Comparison of ENCODE assay signal across 1 fruit fly cellular context in the genomic region with DNA sequence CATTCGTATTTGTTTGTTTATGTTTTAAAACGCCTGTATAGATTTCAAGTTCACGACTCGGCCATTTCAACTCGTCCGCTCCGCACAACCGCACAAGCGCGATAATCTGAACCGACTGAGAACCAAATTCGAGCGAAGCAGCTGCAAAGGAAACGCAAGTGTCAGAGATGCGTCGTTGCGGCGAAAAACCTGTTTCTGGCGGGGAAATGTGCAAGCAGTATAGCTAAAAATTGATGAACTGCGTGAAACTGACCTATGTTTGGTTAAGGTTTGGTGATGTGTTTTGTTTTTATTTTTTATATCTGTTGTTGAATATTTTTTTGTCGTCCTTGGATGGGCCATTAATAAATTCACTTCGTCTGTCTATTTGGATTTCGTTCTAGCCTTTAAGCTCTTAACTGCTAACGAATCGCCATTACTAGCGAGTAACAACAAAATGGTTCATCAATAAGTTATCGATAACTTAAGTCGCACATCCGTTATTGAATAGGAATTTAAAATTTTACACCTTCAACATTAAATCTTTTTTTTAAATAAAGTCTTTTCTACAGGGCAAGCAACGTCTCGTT.
A peak's percentile ranks its signal among the peaks of the same experiment; 100 is the strongest.
TF ChIP-seq lines count a peak whose summit lies in the region.

A gene (minus strand): TSS at position 120 of the 569 bp plus-strand sequence.

TF ChIP-seq in whole organism, embryonic, 481 proteins besides CTCF, POLR2A, EP300 and RAD21 (continued from another document and continues in another):
- TF ChIP-seq Bteb2 (GFP tag; optimal IDR thresholded peaks at IDR 0.05; lab: Kevin White, UChicago) (peak; percentile 63), cwo (GFP tag; optimal IDR thresholded peaks at IDR 0.05; lab: Kevin White, UChicago) (no peak), so (GFP tag; IDR thresholded peaks at IDR 0.05; lab: Robert Waterston, UW) (peak; percentile 67; the same call in 2 of the 3 replicates), CG17802 (tag; optimal IDR thresholded peaks at IDR 0.05; lab: Kevin White, UChicago) (peak; percentile 39), psq (GFP tag; optimal IDR thresholded peaks at IDR 0.05; lab: Kevin White, UChicago) (peak; percentile 65), Six4 (GFP tag; optimal IDR thresholded peaks at IDR 0.05; lab: Kevin White, UChicago) (peak; percentile 35), CG32772 (GFP tag; IDR thresholded peaks at IDR 0.05; lab: Robert Waterston, UW) (no peak), da (GFP tag; optimal IDR thresholded peaks at IDR 0.05; lab: Kevin White, UChicago) (peak; percentile 80), CG1603 (tag; optimal IDR thresholded peaks at IDR 0.05; lab: Kevin White, UChicago) (peak; percentile 57), CG1792 (GFP tag; optimal IDR thresholded peaks at IDR 0.05; lab: Kevin White, UChicago) (peak; percentile 64), zfh1 (GFP tag; IDR thresholded peaks at IDR 0.05; lab: Robert Waterston, UW) (0 out of 3 replicates have a peak, but pooled peaks have one; percentile 51), CG43689 (GFP tag; IDR thresholded peaks at IDR 0.05; lab: Robert Waterston, UW) (no peak), MTF-1 (GFP tag; optimal IDR thresholded peaks at IDR 0.05; lab: Kevin White, UChicago; ENCODE audit: borderline replicate concordance) (peak; percentile 41), CG15696 (tag; optimal IDR thresholded peaks at IDR 0.05; lab: Kevin White, UChicago) (peak; percentile 39), CG12071 (GFP tag; optimal IDR thresholded peaks at IDR 0.05; lab: Kevin White, UChicago) (peak; percentile 25), CG12942 (GFP tag; optimal IDR thresholded peaks at IDR 0.05; lab: Kevin White, UChicago) (peak; percentile 43), onecut (GFP tag; IDR thresholded peaks at IDR 0.05; lab: Robert Waterston, UW) (peak; percentile 49), Oli (tag; optimal IDR thresholded peaks at IDR 0.05; lab: Kevin White, UChicago) (peak; percentile 38), NK7.1 (GFP tag; optimal IDR thresholded peaks at IDR 0.05; lab: Kevin White, UChicago) (peak; percentile 51), hbn (GFP tag; IDR thresholded peaks at IDR 0.05; lab: Robert Waterston, UW; ENCODE audit: partially characterized antibody) (no peak; the same call in 1 of the 2 replicates), CG30403 (GFP tag; optimal IDR thresholded peaks at IDR 0.05; lab: Kevin White, UChicago) (peak; percentile 74), klu (GFP tag; IDR thresholded peaks at IDR 0.05; lab: Robert Waterston, UW) (no peak), Dip2 (GFP tag; IDR thresholded peaks at IDR 0.05; lab: Robert Waterston, UW) (no peak), kay (GFP tag; optimal IDR thresholded peaks at IDR 0.05; lab: Kevin White, UChicago) (peak; percentile 17), CG6813 (GFP tag; optimal IDR thresholded peaks at IDR 0.05; lab: Kevin White, UChicago) (no peak), Meics (GFP tag; optimal IDR thresholded peaks at IDR 0.05; lab: Kevin White, UChicago) (peak; percentile 64), CG11560 (tag; IDR thresholded peaks at IDR 0.05; lab: Robert Waterston, UW) (no peak), CG18011 (GFP tag; optimal IDR thresholded peaks at IDR 0.05; lab: Kevin White, UChicago) (peak; percentile 43), CG33213 (GFP tag; optimal IDR thresholded peaks at IDR 0.05; lab: Kevin White, UChicago) (peak; percentile 56), stc (GFP tag; IDR thresholded peaks at IDR 0.05; lab: Robert Waterston, UW) (no peak), NC2β (GFP tag; optimal IDR thresholded peaks at IDR 0.05; lab: Kevin White, UChicago) (peak; percentile 53), Asciz (GFP tag; optimal IDR thresholded peaks at IDR 0.05; lab: Kevin White, UChicago) (peak; percentile 33), Mad (GFP tag; optimal IDR thresholded peaks at IDR 0.05; lab: Kevin White, UChicago) (peak; percentile 78), Atf3 (GFP tag; optimal IDR thresholded peaks at IDR 0.05; lab: Kevin White, UChicago) (peak; percentile 46), Usf (GFP tag; optimal IDR thresholded peaks at IDR 0.05; lab: Kevin White, UChicago) (no peak), tap (tag; optimal IDR thresholded peaks at IDR 0.05; lab: Kevin White, UChicago) (peak; percentile 33), pum (GFP tag; optimal IDR thresholded peaks at IDR 0.05; lab: Kevin White, UChicago) (peak; percentile 13), pfk (GFP tag; optimal IDR thresholded peaks at IDR 0.05; lab: Kevin White, UChicago) (peak; percentile 60), Fer1 (GFP tag; optimal IDR thresholded peaks at IDR 0.05; lab: Kevin White, UChicago) (peak; percentile 76), Dfd (GFP tag; optimal IDR thresholded peaks at IDR 0.05; lab: Kevin White, UChicago) (no peak), CG15601 (tag; optimal IDR thresholded peaks at IDR 0.05; lab: Kevin White, UChicago) (peak; percentile 59), fd3F (GFP tag; optimal IDR thresholded peaks at IDR 0.05; lab: Kevin White, UChicago) (peak; percentile 14), dysf (GFP tag; IDR thresholded peaks at IDR 0.05; lab: Robert Waterston, UW) (peak; percentile 21; the same call in 1 of the 3 replicates), shn (GFP tag; optimal IDR thresholded peaks at IDR 0.05; lab: Kevin White, UChicago) (peak; percentile 70), peb (GFP tag; IDR thresholded peaks at IDR 0.05; lab: Robert Waterston, UW) (no peak), CG14441 (GFP tag; IDR thresholded peaks at IDR 0.05; lab: Robert Waterston, UW) (peak; percentile 46; the same call in 1 of the 2 replicates), en (GFP tag; optimal IDR thresholded peaks at IDR 0.05; lab: Kevin White, UChicago) (peak; percentile 18), Side (GFP tag; optimal IDR thresholded peaks at IDR 0.05; lab: Kevin White, UChicago) (peak; percentile 55), CG31365 (tag; optimal IDR thresholded peaks at IDR 0.05; lab: Kevin White, UChicago) (peak; percentile 28), sug (tag; optimal IDR thresholded peaks at IDR 0.05; lab: Kevin White, UChicago) (peak; percentile 75), br (optimal IDR thresholded peaks at IDR 0.05; lab: Kevin White, UChicago) (no peak), CG7839 (tag; optimal IDR thresholded peaks at IDR 0.05; lab: Kevin White, UChicago) (peak; percentile 69), CG12104 (GFP tag; optimal IDR thresholded peaks at IDR 0.05; lab: Kevin White, UChicago) (peak; percentile 13), CG6683 (GFP tag; optimal IDR thresholded peaks at IDR 0.05; lab: Kevin White, UChicago) (no peak), CG7928 (GFP tag; optimal IDR thresholded peaks at IDR 0.05; lab: Kevin White, UChicago) (peak; percentile 43), ewg (GFP tag; optimal IDR thresholded peaks at IDR 0.05; lab: Kevin White, UChicago) (peak; percentile 77), CG5245 (GFP tag; optimal IDR thresholded peaks at IDR 0.05; lab: Kevin White, UChicago) (peak; percentile 17), dan (GFP tag; IDR thresholded peaks at IDR 0.05; lab: Robert Waterston, UW) (no peak), CG13287 (GFP tag; IDR thresholded peaks at IDR 0.05; lab: Robert Waterston, UW; ENCODE audit: partially characterized antibody) (peak; percentile 66), ems (GFP tag; optimal IDR thresholded peaks at IDR 0.05; lab: Kevin White, UChicago) (peak; percentile 71), Vsx1 (GFP tag; optimal IDR thresholded peaks at IDR 0.05; lab: Kevin White, UChicago) (no peak), GATAe (GFP tag; conservative IDR thresholded peaks at IDR 0.05; lab: Robert Waterston, UW) (no peak), tll (GFP tag; optimal IDR thresholded peaks at IDR 0.05; lab: Kevin White, UChicago) (peak; percentile 17 to 71), CG32767 (GFP tag; IDR thresholded peaks at IDR 0.05; lab: Robert Waterston, UW) (no peak), CG32532 (GFP tag; IDR thresholded peaks at IDR 0.05; lab: Robert Waterston, UW) (peak; percentile 53; the same call in 1 of the 2 replicates), dimm (GFP tag; IDR thresholded peaks at IDR 0.05; lab: Robert Waterston, UW) (no peak), Chrac-16 (GFP tag; optimal IDR thresholded peaks at IDR 0.05; lab: Kevin White, UChicago) (peak; percentile 45), bbx (GFP tag; IDR thresholded peaks at IDR 0.05; lab: Robert Waterston, UW; ENCODE audit: partially characterized antibody) (peak; percentile 71), Kr (GFP tag; optimal IDR thresholded peaks at IDR 0.05; lab: Kevin White, UChicago) (no peak), CG4404 (GFP tag; IDR thresholded peaks at IDR 0.05; lab: Robert Waterston, UW) (0 out of 2 replicates have a peak, but pooled peaks have one; percentile 18), Hand (GFP tag; optimal IDR thresholded peaks at IDR 0.05; lab: Kevin White, UChicago) (no peak), CrebB (tag; optimal IDR thresholded peaks at IDR 0.05; lab: Kevin White, UChicago) (peak; percentile 42), dpn (GFP tag; optimal IDR thresholded peaks at IDR 0.05; lab: Kevin White, UChicago) (peak; percentile 43 to 61), amos (GFP tag; IDR thresholded peaks at IDR 0.05; lab: Robert Waterston, UW; ENCODE audit: partially characterized antibody) (peak; percentile 51; the same call in 1 of the 2 replicates), gsb-n (tag; optimal IDR thresholded peaks at IDR 0.05; lab: Kevin White, UChicago) (peak; percentile 20), E2f1 (GFP tag; IDR thresholded peaks at IDR 0.05; lab: Robert Waterston, UW) (no peak), pho (GFP tag; optimal IDR thresholded peaks at IDR 0.05; lab: Kevin White, UChicago) (peak; percentile 56), tup (GFP tag; optimal IDR thresholded peaks at IDR 0.05; lab: Kevin White, UChicago) (no peak), cg (GFP tag; optimal IDR thresholded peaks at IDR 0.05; lab: Kevin White, UChicago) (peak; percentile 7), Hr39 (optimal IDR thresholded peaks at IDR 0.05; lab: Kevin White, UChicago) (no peak), tgo (GFP tag; IDR thresholded peaks at IDR 0.05; lab: Robert Waterston, UW) (peak; percentile 17; the same call in 1 of the 3 replicates), pros (GFP tag; optimal IDR thresholded peaks at IDR 0.05; lab: Kevin White, UChicago) (peak; percentile 63), corto (GFP tag; optimal IDR thresholded peaks at IDR 0.05; lab: Kevin White, UChicago) (no peak), Hmx (GFP tag; optimal IDR thresholded peaks at IDR 0.05; lab: Kevin White, UChicago) (peak; percentile 22), unc-4 (GFP tag; IDR thresholded peaks at IDR 0.05; lab: Robert Waterston, UW; ENCODE audit: partially characterized antibody) (peak; percentile 49; the same call in 1 of the 2 replicates), az2 (GFP tag; optimal IDR thresholded peaks at IDR 0.05; lab: Kevin White, UChicago) (peak; percentile 46), Elba2 (GFP tag; optimal IDR thresholded peaks at IDR 0.05; lab: Kevin White, UChicago) (no peak), CG34376 (GFP tag; optimal IDR thresholded peaks at IDR 0.05; lab: Kevin White, UChicago) (peak; percentile 74), seq (GFP tag; IDR thresholded peaks at IDR 0.05; lab: Robert Waterston, UW) (no peak), CG4328 (GFP tag; optimal IDR thresholded peaks at IDR 0.05; lab: Kevin White, UChicago) (peak; percentile 58), Sox102F (GFP tag; optimal IDR thresholded peaks at IDR 0.05; lab: Kevin White, UChicago) (peak; percentile 31), CG10366 (GFP tag; IDR thresholded peaks at IDR 0.05; lab: Robert Waterston, UW) (peak; percentile 9; the same call in 1 of the 2 replicates), CG6175 (GFP tag; IDR thresholded peaks at IDR 0.05; lab: Robert Waterston, UW) (no peak), CG6854 (GFP tag; optimal IDR thresholded peaks at IDR 0.05; lab: Kevin White, UChicago) (no peak), run (tag; optimal IDR thresholded peaks at IDR 0.05; lab: Kevin White, UChicago) (peak; percentile 22), zen (tag; optimal IDR thresholded peaks at IDR 0.05; lab: Kevin White, UChicago) (peak; percentile 50), NC2α (GFP tag; optimal IDR thresholded peaks at IDR 0.05; lab: Kevin White, UChicago) (peak; percentile 30), CG11695 (GFP tag; IDR thresholded peaks at IDR 0.05; lab: Robert Waterston, UW) (peak; percentile 53), exex (tag; optimal IDR thresholded peaks at IDR 0.05; lab: Kevin White, UChicago) (no peak), chn (GFP tag; optimal IDR thresholded peaks at IDR 0.05; lab: Kevin White, UChicago) (peak; percentile 64), emc (GFP tag; optimal IDR thresholded peaks at IDR 0.05; lab: Kevin White, UChicago) (no peak), CG18619 (GFP tag; optimal IDR thresholded peaks at IDR 0.05; lab: Kevin White, UChicago) (peak; percentile 71), jumu (GFP tag; optimal IDR thresholded peaks at IDR 0.05; lab: Kevin White, UChicago) (peak; percentile 54), Pdp1 (GFP tag; optimal IDR thresholded peaks at IDR 0.05; lab: Kevin White, UChicago) (peak; percentile 45 to 66), PHDP (tag; optimal IDR thresholded peaks at IDR 0.05; lab: Kevin White, UChicago) (peak; percentile 47), TFAM (GFP tag; optimal IDR thresholded peaks at IDR 0.05; lab: Kevin White, UChicago) (no peak), tx (GFP tag; optimal IDR thresholded peaks at IDR 0.05; lab: Kevin White, UChicago) (peak; percentile 49), Eip74EF (GFP tag; optimal IDR thresholded peaks at IDR 0.05; lab: Kevin White, UChicago) (peak in 1 of 2 experiments; percentile 26), eve (GFP tag; optimal IDR thresholded peaks at IDR 0.05; lab: Kevin White, UChicago) (peak in 1 of 2 experiments; percentile 58), zf30C (GFP tag; optimal IDR thresholded peaks at IDR 0.05; lab: Kevin White, UChicago) (peak; percentile 41), lab (GFP tag; optimal IDR thresholded peaks at IDR 0.05; lab: Kevin White, UChicago) (peak; percentile 60), dm (GFP tag; optimal IDR thresholded peaks at IDR 0.05; lab: Kevin White, UChicago) (peak; percentile 3), E2f2 (GFP tag; IDR thresholded peaks at IDR 0.05; lab: Robert Waterston, UW) (peak; percentile 58), CG2120 (GFP tag; optimal IDR thresholded peaks at IDR 0.05; lab: Kevin White, UChicago) (peak; percentile 78), CG15269 (tag; optimal IDR thresholded peaks at IDR 0.05; lab: Kevin White, UChicago) (peak; percentile 66), Ssrp (tag; optimal IDR thresholded peaks at IDR 0.05; lab: Kevin White, UChicago) (peak; percentile 26), Hr78 (GFP tag; optimal IDR thresholded peaks at IDR 0.05; lab: Kevin White, UChicago) (peak in 1 of 2 experiments; percentile 10), crol (GFP tag; IDR thresholded peaks at IDR 0.05; lab: Robert Waterston, UW) (0 out of 2 replicates have a peak, but pooled peaks have one; percentile 30), CG17186 (GFP tag; optimal IDR thresholded peaks at IDR 0.05; lab: Kevin White, UChicago) (peak; percentile 74), CG1024 (GFP tag; IDR thresholded peaks at IDR 0.05; lab: Robert Waterston, UW) (peak; percentile 6; the same call in 1 of the 2 replicates), Rfx (GFP tag; IDR thresholded peaks at IDR 0.05; lab: Robert Waterston, UW) (peak; percentile 63), CG42726 (GFP tag; IDR thresholded peaks at IDR 0.05; lab: Robert Waterston, UW; ENCODE audit: partially characterized antibody) (peak; percentile 66; the same call in 1 of the 2 replicates)
